Fruit fly (Drosophila melanogaster) S2 (cell line): ENCODE data around the gene Uros2.

Source experiments
- CG8478 ChIP-seq: fragments of >200 bp; optimal IDR thresholded peaks from 2 replicates; lab custom pipeline; 2018
- CTCF ChIP-seq, 2 experiments: fragments of >200 bp; optimal IDR thresholded peaks; 2 replicates each; lab custom pipeline; 2018

- TF ChIP-seq CG8478 (lab: Kevin White, UChicago) (no peak), CTCF (optimal IDR thresholded peaks at IDR 0.05; lab: Kevin White, UChicago) (no peak)
Observed at dm6 chr3R:15834375-15835031, 46.2 kb downstream of the Uros2 start, which contains the start of the genes CG43317 and Arpc3A.
